Worm (Caenorhabditis elegans) whole organism, L4 larva: ENCODE results near the gene srz-97.

Experiments
- D1046.2 ChIP-seq: fragments of 200-800 bp; sonication (Bioruptor generic); IDR thresholded peaks from 2 replicates; pipeline ENCODE4 v1.3.6; 2022; ENCODE audit warnings: missing genetic modification characterization, missing compliant biosample characterization
- F37D6.2 ChIP-seq: sonication (generic microtip); optimal IDR thresholded peaks from 2 replicates; lab custom pipeline; 2016; ENCODE audit warnings: mild to moderate bottlenecking, missing genetic modification characterization, missing compliant biosample characterization
- R02D3.7 ChIP-seq: fragments of 150-350 bp; sonication (generic microtip); optimal IDR thresholded peaks from 3 replicates; lab custom pipeline; 2014; ENCODE audit warnings: missing biosample characterization, missing genetic modification characterization
- T26A8.4 ChIP-seq: fragments of 200-800 bp; sonication (Bioruptor generic); IDR thresholded peaks from 2 replicates; pipeline ENCODE4 v1.3.6; 2022; ENCODE audit warnings: missing genetic modification characterization, missing compliant biosample characterization
- Y75B8A.6 ChIP-seq: fragments of 200-800 bp; sonication (Bioruptor generic); IDR thresholded peaks from 2 replicates; pipeline ENCODE4 v1.3.6; 2022; ENCODE audit warnings: missing genetic modification reagents, missing genetic modification characterization, missing compliant biosample characterization
- ZK546.5 ChIP-seq, 2 experiments: sonication (generic microtip); optimal IDR thresholded peaks; 2 replicates each; lab custom pipeline; 2017; ENCODE audit warnings: missing biosample characterization in 2 of 2, missing genetic modification characterization in 2 of 2
- attf-4 ChIP-seq: sonication (generic microtip); optimal IDR thresholded peaks from 3 replicates; lab custom pipeline; 2017; ENCODE audit warnings: missing biosample characterization, missing genetic modification characterization
- ceh-20 ChIP-seq: fragments of 200-800 bp; sonication (Bioruptor generic); IDR thresholded peaks from 2 replicates; pipeline ENCODE4 v1.3.6; 2022; ENCODE audit warnings: missing genetic modification reagents, missing genetic modification characterization, missing compliant biosample characterization
- ceh-44 ChIP-seq: fragments of 200-800 bp; sonication (Bioruptor generic); IDR thresholded peaks from 2 replicates; pipeline ENCODE4 v1.3.6; 2022; ENCODE audit warnings: missing genetic modification reagents, missing genetic modification characterization, missing compliant biosample characterization
- ceh-62 ChIP-seq: sonication (generic microtip); optimal IDR thresholded peaks from 2 replicates; lab custom pipeline; 2017; ENCODE audit warnings: missing biosample characterization, missing genetic modification characterization
- cey-2 ChIP-seq: sonication (generic microtip); optimal IDR thresholded peaks from 3 replicates; lab custom pipeline; 2017; ENCODE audit warnings: missing genetic modification characterization, mild to moderate bottlenecking, missing compliant biosample characterization, antibody characterized with exemption, borderline replicate concordance; ENCODE audit not compliant: insufficient read depth
- ctbp-1 ChIP-seq: fragments of 200-800 bp; sonication (Bioruptor generic); IDR thresholded peaks from 2 replicates; pipeline ENCODE4 v1.3.6; 2022; ENCODE audit warnings: missing genetic modification reagents, missing genetic modification characterization, missing compliant biosample characterization
- dmd-6 ChIP-seq: fragments of 200-800 bp; sonication (Bioruptor generic); IDR thresholded peaks from 2 replicates; pipeline ENCODE4 v1.3.6; 2022; ENCODE audit warnings: missing genetic modification reagents, missing genetic modification characterization, missing compliant biosample characterization
- dmd-8 ChIP-seq: fragments of 200-800 bp; sonication (Bioruptor generic); IDR thresholded peaks from 2 replicates; pipeline ENCODE4 v1.3.6; 2022; ENCODE audit warnings: missing genetic modification characterization, missing compliant biosample characterization
- dpl-1 ChIP-seq: fragments of 150-350 bp; optimal IDR thresholded peaks from 2 replicates; lab custom pipeline; 2014; ENCODE audit warnings: missing biosample characterization, missing genetic modification reagents, missing genetic modification characterization
- dve-1 ChIP-seq: sonication (generic microtip); optimal IDR thresholded peaks from 2 replicates; lab custom pipeline; 2017; ENCODE audit warnings: antibody characterized with exemption, mild to moderate bottlenecking, missing genetic modification characterization, missing compliant biosample characterization; ENCODE audit not compliant: insufficient read depth
- egl-27 ChIP-seq: sonication (generic microtip); optimal IDR thresholded peaks from 3 replicates; lab custom pipeline; 2017; ENCODE audit warnings: missing biosample characterization, missing genetic modification reagents, missing genetic modification characterization
- fkh-10 ChIP-seq: fragments of 150-350 bp; optimal IDR thresholded peaks from 2 replicates; lab custom pipeline; 2014; ENCODE audit warnings: missing biosample characterization, missing genetic modification reagents, missing genetic modification characterization
- hlh-11 ChIP-seq: fragments of 200-800 bp; sonication (Bioruptor generic); optimal IDR thresholded peaks from 2 replicates; lab custom pipeline; 2018; ENCODE audit warnings: mild to moderate bottlenecking, missing genetic modification characterization, missing compliant biosample characterization
- hmg-1.1 ChIP-seq: fragments of 200-800 bp; sonication (Bioruptor generic); IDR thresholded peaks from 2 replicates; pipeline ENCODE4 v1.3.6; 2022; ENCODE audit warnings: missing genetic modification reagents, missing genetic modification characterization, missing compliant biosample characterization
- lim-7 ChIP-seq: fragments of 200-800 bp; sonication (Bioruptor generic); IDR thresholded peaks from 2 replicates; pipeline ENCODE4 v1.3.6; 2022; ENCODE audit warnings: missing genetic modification characterization, missing compliant biosample characterization
- lin-1 ChIP-seq: fragments of 200-800 bp; sonication (Bioruptor generic); IDR thresholded peaks from 2 replicates; pipeline ENCODE4 v1.3.6; 2022; ENCODE audit warnings: missing genetic modification reagents, missing genetic modification characterization, missing compliant biosample characterization
- lin-29 ChIP-seq: fragments of 200-800 bp; sonication (Bioruptor generic); IDR thresholded peaks from 2 replicates; pipeline ENCODE4 v1.3.6; 2022; ENCODE audit warnings: missing genetic modification reagents, missing genetic modification characterization, missing compliant biosample characterization
- lin-38 ChIP-seq: fragments of 200-800 bp; sonication (Bioruptor generic); IDR thresholded peaks from 2 replicates; pipeline ENCODE4 v1.3.6; 2022; ENCODE audit warnings: missing genetic modification reagents, missing genetic modification characterization, missing compliant biosample characterization
- lsy-2 ChIP-seq, 2 experiments: fragments of 150-350 bp in 1 of 2; sonication (generic microtip) in 1 of 2; optimal IDR thresholded peaks; 2 replicates each; lab custom pipeline; 2014 to 2017; ENCODE audit warnings: missing biosample characterization in 2 of 2, missing genetic modification characterization in 2 of 2
- madf-5 ChIP-seq, 2 experiments: fragments of 200-800 bp; sonication (Bioruptor generic); IDR thresholded peaks; 2 replicates each; pipeline ENCODE4 v1.3.6; 2022; ENCODE audit warnings: missing compliant biosample characterization in 2 of 2, missing genetic modification characterization in 2 of 2
- mdl-1 ChIP-seq, 2 experiments: fragments of 150-350 bp in 1 of 2; sonication (generic microtip) in 1 of 2; optimal IDR thresholded peaks; 2 replicates each; lab custom pipeline; 2014 to 2017; ENCODE audit warnings: missing biosample characterization in 2 of 2, missing genetic modification characterization in 2 of 2
- mdt-29 ChIP-seq: fragments of 200-800 bp; sonication (Bioruptor generic); IDR thresholded peaks from 2 replicates; pipeline ENCODE4 v1.3.6; 2022; ENCODE audit warnings: missing genetic modification reagents, missing genetic modification characterization, missing compliant biosample characterization
- mes-2 ChIP-seq: sonication (generic microtip); optimal IDR thresholded peaks from 2 replicates; lab custom pipeline; 2016; ENCODE audit warnings: missing genotype, mild to moderate bottlenecking, missing genetic modification characterization, missing compliant biosample characterization; ENCODE audit not compliant: poor library complexity, severe bottlenecking
- mxl-3 ChIP-seq: fragments of 200-800 bp; sonication (Bioruptor generic); optimal IDR thresholded peaks from 2 replicates; lab custom pipeline; 2018; ENCODE audit warnings: mild to moderate bottlenecking, missing genetic modification characterization, missing compliant biosample characterization
- nhr-10 ChIP-seq: fragments of 150-350 bp; optimal IDR thresholded peaks from 2 replicates; lab custom pipeline; 2014; ENCODE audit warnings: missing biosample characterization, missing genetic modification characterization
- nhr-11 ChIP-seq: fragments of 150-350 bp; optimal IDR thresholded peaks from 2 replicates; lab custom pipeline; 2014; ENCODE audit warnings: missing biosample characterization, missing genetic modification characterization
- nhr-237 ChIP-seq: sonication (generic microtip); optimal IDR thresholded peaks from 2 replicates; lab custom pipeline; 2017; ENCODE audit warnings: missing biosample characterization, missing genetic modification characterization
- nhr-25 ChIP-seq: sonication (generic microtip); optimal IDR thresholded peaks from 2 replicates; lab custom pipeline; 2017; ENCODE audit warnings: missing genetic modification characterization, mild to moderate bottlenecking, missing compliant biosample characterization, antibody characterized with exemption, moderate library complexity, borderline replicate concordance; ENCODE audit not compliant: insufficient read depth
- nhr-28 ChIP-seq: fragments of 150-350 bp; optimal IDR thresholded peaks from 2 replicates; lab custom pipeline; 2014; ENCODE audit warnings: missing biosample characterization, missing genetic modification characterization
- nhr-41 ChIP-seq: fragments of 200-800 bp; sonication (Bioruptor generic); IDR thresholded peaks from 2 replicates; pipeline ENCODE4 v1.3.6; 2022; ENCODE audit warnings: missing genetic modification reagents, missing genetic modification characterization, missing compliant biosample characterization
- nhr-48 ChIP-seq: sonication (generic microtip); optimal IDR thresholded peaks from 2 replicates; lab custom pipeline; 2016; ENCODE audit warnings: mild to moderate bottlenecking, missing genetic modification characterization, missing compliant biosample characterization
- nhr-76 ChIP-seq: fragments of 150-350 bp; optimal IDR thresholded peaks from 2 replicates; lab custom pipeline; 2014; ENCODE audit warnings: missing biosample characterization, missing genetic modification characterization
- pha-4 ChIP-seq, 2 experiments: fragments of 150-350 bp in 1 of 2; fragments of 200-800 bp in 1 of 2; sonication (Bioruptor generic) in 1 of 2; IDR thresholded peaks in 1 of 2; optimal IDR thresholded peaks in 1 of 2; 2 replicates each; pipeline versions ENCODE4 v1.3.6 to Lab custom; 2014 to 2022; ENCODE audit warnings: missing genetic modification characterization in 2 of 2, missing genetic modification reagents in 2 of 2, missing biosample characterization in 1 of 2, missing compliant biosample characterization in 1 of 2
- pqm-1 ChIP-seq: sonication (generic microtip); optimal IDR thresholded peaks from 2 replicates; lab custom pipeline; 2017; ENCODE audit warnings: missing biosample characterization, missing genetic modification characterization
- saeg-2 ChIP-seq: fragments of 200-800 bp; sonication (Bioruptor generic); IDR thresholded peaks from 2 replicates; pipeline ENCODE4 v1.3.6; 2022; ENCODE audit warnings: missing genetic modification reagents, missing genetic modification characterization, missing compliant biosample characterization
- sdz-12 ChIP-seq: fragments of 200-800 bp; sonication (Bioruptor generic); optimal IDR thresholded peaks from 2 replicates; lab custom pipeline; 2018; ENCODE audit warnings: mild to moderate bottlenecking, missing genetic modification characterization, missing compliant biosample characterization
- set-16 ChIP-seq: fragments of 200-800 bp; sonication (Bioruptor generic); IDR thresholded peaks from 2 replicates; pipeline ENCODE4 v1.3.6; 2022; ENCODE audit warnings: missing genetic modification reagents, missing genetic modification characterization, missing compliant biosample characterization
- spr-1 ChIP-seq: sonication (generic microtip); optimal IDR thresholded peaks from 2 replicates; lab custom pipeline; 2016; ENCODE audit warnings: mild to moderate bottlenecking, missing genetic modification characterization, missing compliant biosample characterization
- tag-97 ChIP-seq: fragments of 200-800 bp; sonication (Bioruptor generic); IDR thresholded peaks from 2 replicates; pipeline ENCODE4 v1.3.6; 2022; ENCODE audit warnings: missing genetic modification characterization, missing compliant biosample characterization
- zag-1 ChIP-seq: fragments of 150-350 bp; optimal IDR thresholded peaks from 2 replicates; lab custom pipeline; 2014; ENCODE audit warnings: missing biosample characterization, missing genetic modification characterization
- zfp-2 ChIP-seq: sonication (generic microtip); optimal IDR thresholded peaks from 2 replicates; lab custom pipeline; 2016; ENCODE audit warnings: mild to moderate bottlenecking, missing genetic modification characterization, missing compliant biosample characterization
- zip-11 ChIP-seq: fragments of 200-800 bp; sonication (Bioruptor generic); IDR thresholded peaks from 2 replicates; pipeline ENCODE4 v1.3.6; 2022; ENCODE audit warnings: missing genetic modification characterization, missing compliant biosample characterization
- ztf-7 ChIP-seq: fragments of 150-350 bp; optimal IDR thresholded peaks from 2 replicates; lab custom pipeline; 2014; ENCODE audit warnings: missing biosample characterization, missing genetic modification characterization

The srz-97 gene

ce11 chrV:14468196-14468874 lies at the start of gene srz-97:
srz-97 (minus strand) TSS chrV:14468246.
- no peak for TF ChIP-seq dpl-1
- no peak for TF ChIP-seq nhr-76 (tag; lab: Kevin White, UChicago)
- no peak for TF ChIP-seq pha-4 (GFP tag; IDR thresholded peaks at IDR 0.05; lab: Robert Waterston, UW)
- no peak for TF ChIP-seq pha-4 (tag; optimal IDR thresholded peaks at IDR 0.05; lab: Kevin White, UChicago)
- TF ChIP-seq zfp-2 (tag; lab: Kevin White, UChicago), result no peak
- TF ChIP-seq hmg-1.1, result peak; percentile 61; the same call in 1 of the 2 replicates
- TF ChIP-seq cey-2 (tag; lab: Kevin White, UChicago), result no peak
- no peak for TF ChIP-seq nhr-10 (tag; lab: Kevin White, UChicago)
- no peak for TF ChIP-seq zip-11
- TF ChIP-seq pqm-1 (tag; lab: Kevin White, UChicago), result no peak
- TF ChIP-seq nhr-41, result no peak
- no peak for TF ChIP-seq mdt-29 (GFP tag; lab: Robert Waterston, UW)
- TF ChIP-seq zag-1 (tag; lab: Kevin White, UChicago), result no peak
- no peak for TF ChIP-seq fkh-10 (GFP tag; lab: Kevin White, UChicago)
- no peak for TF ChIP-seq tag-97
- no peak for TF ChIP-seq ZK546.5 (tag; optimal IDR thresholded peaks at IDR 0.05; lab: Kevin White, UChicago)
- TF ChIP-seq lin-29 (GFP tag; lab: Robert Waterston, UW), result no peak
- peak; percentile 77 for TF ChIP-seq hlh-11 (tag; lab: Kevin White, UChicago)
- no peak for TF ChIP-seq F37D6.2
- TF ChIP-seq nhr-237 (tag; lab: Kevin White, UChicago), result no peak
- TF ChIP-seq R02D3.7 (tag; lab: Kevin White, UChicago), result no peak
- peak; percentile 40 for TF ChIP-seq dve-1 (tag; lab: Kevin White, UChicago)
- TF ChIP-seq mdl-1 (tag; optimal IDR thresholded peaks at IDR 0.05; lab: Kevin White, UChicago), result no peak
- TF ChIP-seq D1046.2 (GFP tag; lab: Robert Waterston, UW), result no peak
- peak; percentile 68; the same call in 1 of the 2 replicates for TF ChIP-seq lin-1 (GFP tag; lab: Robert Waterston, UW)
- TF ChIP-seq attf-4 (tag; lab: Kevin White, UChicago), result no peak
- TF ChIP-seq nhr-48 (tag; lab: Kevin White, UChicago), result peak; percentile 56
- peak; percentile 37 for TF ChIP-seq dmd-6
- no peak for TF ChIP-seq ceh-62
- peak; percentile 86 for TF ChIP-seq T26A8.4 (GFP tag; lab: Robert Waterston, UW)
- TF ChIP-seq mxl-3 (GFP tag; lab: Kevin White, UChicago), result peak; percentile 7
- TF ChIP-seq ztf-7 (tag; lab: Kevin White, UChicago), result no peak
- TF ChIP-seq saeg-2 (GFP tag; lab: Robert Waterston, UW), result no peak
- TF ChIP-seq lim-7, result no peak
- no peak for TF ChIP-seq egl-27
- no peak; the same call in none of the 2 replicates for TF ChIP-seq set-16
- TF ChIP-seq nhr-28 (tag; lab: Kevin White, UChicago), result no peak
- no peak for TF ChIP-seq nhr-11 (tag; lab: Kevin White, UChicago)
- peak; percentile 33; the same call in 1 of the 2 replicates for TF ChIP-seq ctbp-1 (GFP tag; lab: Robert Waterston, UW)
- peak; percentile 21 for TF ChIP-seq nhr-25 (tag; lab: Kevin White, UChicago)
- no peak for TF ChIP-seq madf-5 (GFP tag; IDR thresholded peaks at IDR 0.05; lab: Robert Waterston, UW)
- TF ChIP-seq mes-2, result peak; percentile 75
- TF ChIP-seq lsy-2 (tag; optimal IDR thresholded peaks at IDR 0.05; lab: Kevin White, UChicago), result no peak
- 0 out of 2 replicates have a peak, but pooled peaks have one; percentile 58 for TF ChIP-seq ceh-44
- 0 out of 2 replicates have a peak, but pooled peaks have one; percentile 31 for TF ChIP-seq ceh-20 (GFP tag; lab: Robert Waterston, UW)
- peak; percentile 42 for TF ChIP-seq spr-1 (tag; lab: Kevin White, UChicago)
- no peak for TF ChIP-seq Y75B8A.6
- TF ChIP-seq dmd-8 (GFP tag; lab: Robert Waterston, UW), result 0 out of 2 replicates have a peak, but pooled peaks have one; percentile 64
- no peak for TF ChIP-seq lin-38 (GFP tag; lab: Robert Waterston, UW)
- no peak for TF ChIP-seq sdz-12
